Worm (Caenorhabditis elegans) whole organism, L3 larva: Measurements from ENCODE around the gene jamp-1.

Source experiments
- R02D3.7 ChIP-seq: fragments of 150-350 bp; optimal IDR thresholded peaks from 2 replicates; lab custom pipeline; 2014; ENCODE audit warnings: missing biosample characterization, missing genetic modification characterization
- ZK546.5 ChIP-seq: sonication (generic microtip); optimal IDR thresholded peaks from 2 replicates; lab custom pipeline; 2017; ENCODE audit warnings: missing biosample characterization, missing genetic modification characterization
- aly-2 ChIP-seq: fragments of 150-350 bp; optimal IDR thresholded peaks from 2 replicates; lab custom pipeline; 2014; ENCODE audit warnings: missing biosample characterization, missing genetic modification characterization
- ama-1 ChIP-seq: fragments of 150-350 bp; optimal IDR thresholded peaks from 2 replicates; lab custom pipeline; 2018
- ceh-16 ChIP-seq: sonication (generic microtip); optimal IDR thresholded peaks from 2 replicates; lab custom pipeline; 2017; ENCODE audit warnings: missing biosample characterization, missing genetic modification characterization
- ceh-28 ChIP-seq: fragments of 150-350 bp; optimal IDR thresholded peaks from 2 replicates; lab custom pipeline; 2014; ENCODE audit warnings: missing biosample characterization, missing genetic modification reagents, missing genetic modification characterization
- daf-12 ChIP-seq: fragments of 150-350 bp; optimal IDR thresholded peaks from 2 replicates; lab custom pipeline; 2014; ENCODE audit warnings: missing biosample characterization, missing genetic modification reagents, missing genetic modification characterization
- egl-27 ChIP-seq: sonication (generic microtip); optimal IDR thresholded peaks from 4 replicates; lab custom pipeline; 2017; ENCODE audit warnings: missing biosample characterization, missing genetic modification reagents, missing genetic modification characterization
- elt-1 ChIP-seq: fragments of 150-350 bp; optimal IDR thresholded peaks from 2 replicates; lab custom pipeline; 2014; ENCODE audit warnings: missing biosample characterization, missing genetic modification characterization
- elt-2 ChIP-seq: sonication (generic microtip); optimal IDR thresholded peaks from 2 replicates; lab custom pipeline; 2016; ENCODE audit warnings: missing genetic modification reagents, mild to moderate bottlenecking, missing genetic modification characterization, missing compliant biosample characterization
- elt-3 ChIP-seq, 3 experiments: fragments of 150-350 bp in 1 of 3; sonication (generic microtip) in 2 of 3; optimal IDR thresholded peaks; 2 replicates in 2 of 3; 4 replicates in 1 of 3; lab custom pipeline; 2014 to 2017; ENCODE audit warnings: missing biosample characterization in 3 of 3, missing genetic modification characterization in 3 of 3
- eor-1 ChIP-seq, 2 experiments: fragments of 150-350 bp; optimal IDR thresholded peaks; 2 replicates each; lab custom pipeline; 2014 to 2018; ENCODE audit warnings: missing biosample characterization in 2 of 2, missing genetic modification characterization in 2 of 2
- fkh-2 ChIP-seq: fragments of 150-350 bp; optimal IDR thresholded peaks from 2 replicates; lab custom pipeline; 2014; ENCODE audit warnings: missing biosample characterization, missing genetic modification reagents, missing genetic modification characterization
- fos-1 ChIP-seq: fragments of 150-350 bp; optimal IDR thresholded peaks from 2 replicates; lab custom pipeline; 2014; ENCODE audit warnings: missing biosample characterization, missing genetic modification characterization
- hmg-11 ChIP-seq: sonication (generic microtip); optimal IDR thresholded peaks from 2 replicates; lab custom pipeline; 2016; ENCODE audit warnings: missing genetic modification characterization, missing compliant biosample characterization
- jun-1 ChIP-seq: fragments of 150-350 bp; optimal IDR thresholded peaks from 2 replicates; lab custom pipeline; 2014; ENCODE audit warnings: missing biosample characterization, missing genetic modification reagents, missing genetic modification characterization
- lin-15B ChIP-seq: fragments of 150-350 bp; optimal IDR thresholded peaks from 2 replicates; lab custom pipeline; 2014; ENCODE audit warnings: missing biosample characterization, missing genetic modification characterization
- lin-39 ChIP-seq: fragments of 150-350 bp; optimal IDR thresholded peaks from 2 replicates; lab custom pipeline; 2018; ENCODE audit warnings: missing biosample characterization, missing genetic modification reagents, missing genetic modification characterization
- lsy-12 ChIP-seq: sonication (generic microtip); optimal IDR thresholded peaks from 2 replicates; lab custom pipeline; 2016; ENCODE audit warnings: mild to moderate bottlenecking, missing genetic modification characterization, missing compliant biosample characterization
- mdl-1 ChIP-seq: fragments of 150-350 bp; optimal IDR thresholded peaks from 2 replicates; lab custom pipeline; 2014; ENCODE audit warnings: missing biosample characterization, missing genetic modification characterization
- mml-1 ChIP-seq: fragments of 150-350 bp; sonication (generic microtip); optimal IDR thresholded peaks from 3 replicates; lab custom pipeline; 2014; ENCODE audit warnings: missing biosample characterization, missing genetic modification characterization
- nfya-1 ChIP-seq: sonication (generic microtip); optimal IDR thresholded peaks from 2 replicates; lab custom pipeline; 2017; ENCODE audit warnings: missing genetic modification characterization, mild to moderate bottlenecking, missing compliant biosample characterization, antibody characterized with exemption, moderate library complexity; ENCODE audit not compliant: insufficient read depth
- nhr-11 ChIP-seq: fragments of 150-350 bp; optimal IDR thresholded peaks from 2 replicates; lab custom pipeline; 2014; ENCODE audit warnings: missing biosample characterization, missing genetic modification characterization
- nhr-12 ChIP-seq: fragments of 150-350 bp; optimal IDR thresholded peaks from 2 replicates; lab custom pipeline; 2014; ENCODE audit warnings: missing biosample characterization, missing genetic modification characterization
- nhr-23 ChIP-seq: fragments of 150-350 bp; optimal IDR thresholded peaks from 2 replicates; lab custom pipeline; 2014; ENCODE audit warnings: missing biosample characterization, missing genetic modification reagents, missing genetic modification characterization
- nhr-237 ChIP-seq: fragments of 150-350 bp; optimal IDR thresholded peaks from 2 replicates; lab custom pipeline; 2014; ENCODE audit warnings: missing biosample characterization, missing genetic modification characterization
- nhr-28 ChIP-seq: fragments of 150-350 bp; optimal IDR thresholded peaks from 2 replicates; lab custom pipeline; 2014; ENCODE audit warnings: missing biosample characterization, missing genetic modification characterization
- nhr-43 ChIP-seq: sonication (generic microtip); optimal IDR thresholded peaks from 2 replicates; lab custom pipeline; 2016; ENCODE audit warnings: mild to moderate bottlenecking, missing genetic modification characterization, missing compliant biosample characterization; ENCODE audit not compliant: poor library complexity, severe bottlenecking
- nhr-67 ChIP-seq: fragments of 150-350 bp; optimal IDR thresholded peaks from 2 replicates; lab custom pipeline; 2014; ENCODE audit warnings: missing biosample characterization, missing genetic modification characterization
- nhr-77 ChIP-seq: fragments of 150-350 bp; optimal IDR thresholded peaks from 2 replicates; lab custom pipeline; 2014; ENCODE audit warnings: missing biosample characterization, missing genetic modification characterization
- pha-4 ChIP-seq: fragments of 150-350 bp; optimal IDR thresholded peaks from 2 replicates; lab custom pipeline; 2014; ENCODE audit warnings: missing biosample characterization, missing genetic modification reagents, missing genetic modification characterization
- pqm-1 ChIP-seq: fragments of 150-350 bp; optimal IDR thresholded peaks from 2 replicates; lab custom pipeline; 2017; ENCODE audit warnings: missing biosample characterization, missing genetic modification characterization, inconsistent platforms
- sea-2 ChIP-seq: fragments of 150-350 bp; sonication (generic microtip); optimal IDR thresholded peaks from 4 replicates; lab custom pipeline; 2014; ENCODE audit warnings: missing biosample characterization, missing genetic modification reagents, missing genetic modification characterization
- skn-1 ChIP-seq: fragments of 150-350 bp; optimal IDR thresholded peaks from 2 replicates; lab custom pipeline; 2014; ENCODE audit warnings: missing biosample characterization, missing genetic modification characterization
- tbx-2 ChIP-seq: sonication (generic microtip); optimal IDR thresholded peaks from 2 replicates; lab custom pipeline; 2016; ENCODE audit warnings: mild to moderate bottlenecking, missing genetic modification characterization, missing compliant biosample characterization
- unc-62 ChIP-seq: fragments of 150-350 bp; sonication (generic microtip); optimal IDR thresholded peaks from 4 replicates; lab custom pipeline; 2014; ENCODE audit warnings: missing biosample characterization, missing genetic modification reagents, missing genetic modification characterization
- zag-1 ChIP-seq: fragments of 150-350 bp; optimal IDR thresholded peaks from 2 replicates; lab custom pipeline; 2014; ENCODE audit warnings: missing biosample characterization, missing genetic modification characterization
- ztf-11 ChIP-seq: fragments of 150-350 bp; optimal IDR thresholded peaks from 2 replicates; lab custom pipeline; 2014; ENCODE audit warnings: missing biosample characterization, missing genetic modification characterization
- ztf-4 ChIP-seq: fragments of 150-350 bp; optimal IDR thresholded peaks from 2 replicates; lab custom pipeline; 2014; ENCODE audit warnings: missing biosample characterization, missing genetic modification characterization

Gene jamp-1

DNA sequence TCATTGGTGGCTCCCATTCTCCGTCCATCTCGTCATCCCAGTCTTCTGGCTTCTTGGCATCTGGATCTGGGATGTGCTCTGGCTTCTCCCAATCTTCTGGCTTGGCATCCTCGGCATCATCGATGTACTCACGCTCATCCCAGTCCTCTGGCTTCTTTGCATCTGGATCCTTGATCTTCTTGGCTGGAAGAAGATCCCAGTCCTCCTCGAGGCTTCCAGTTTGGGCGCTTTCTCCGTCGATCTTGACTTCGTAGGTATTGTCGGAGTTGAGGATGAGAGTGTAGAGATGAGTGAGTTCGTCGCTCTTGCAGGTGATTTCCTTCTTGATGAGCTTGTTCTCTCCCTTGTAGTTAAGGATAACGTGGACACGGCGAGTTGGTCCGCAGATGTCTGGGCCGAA lies 48.6 kb upstream of the jamp-1 start:
- no peak for TF ChIP-seq pha-4
- peak; percentile 58 for TF ChIP-seq ama-1 (lab: Kevin White, UChicago)

DNA sequence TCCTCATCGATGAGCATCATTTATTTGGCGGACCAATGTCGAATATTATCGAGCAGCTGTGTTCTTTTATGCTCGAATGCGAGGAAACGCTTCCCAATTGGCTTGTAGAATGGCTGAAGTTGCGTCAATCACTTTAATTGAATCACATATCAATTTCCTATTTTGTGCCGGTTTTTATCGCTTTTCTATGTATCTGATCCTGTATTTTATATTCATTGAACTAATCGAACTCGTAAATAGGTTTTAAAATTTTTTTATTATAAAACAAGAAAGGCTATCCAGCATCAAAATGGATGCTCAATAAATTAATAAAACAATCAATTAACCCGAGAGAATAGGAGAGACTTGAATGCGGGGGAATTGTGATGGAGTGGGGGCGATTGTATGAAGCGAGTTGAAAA lies 47.7 kb upstream of the jamp-1 start:
- no peak for TF ChIP-seq fkh-2 (tag; lab: Kevin White, UChicago)
- TF ChIP-seq nhr-77 (tag; lab: Kevin White, UChicago): peak; percentile 44
- TF ChIP-seq nhr-23 (tag; lab: Kevin White, UChicago): peak; percentile 11
- TF ChIP-seq sea-2 (GFP tag; lab: Kevin White, UChicago): no peak
- TF ChIP-seq ama-1 (lab: Kevin White, UChicago): peak; percentile 96
- no peak for TF ChIP-seq daf-12 (tag; lab: Kevin White, UChicago)
- TF ChIP-seq pqm-1 (tag; lab: Kevin White, UChicago): no peak
- TF ChIP-seq mml-1 (tag; lab: Kevin White, UChicago): no peak
- no peak for TF ChIP-seq hmg-11 (tag; lab: Kevin White, UChicago)
- TF ChIP-seq lsy-12 (tag; lab: Kevin White, UChicago): peak; percentile 52
- TF ChIP-seq ceh-16 (tag; lab: Kevin White, UChicago): no peak
- no peak for TF ChIP-seq ZK546.5 (tag; lab: Kevin White, UChicago)
- TF ChIP-seq nhr-67 (tag; lab: Kevin White, UChicago): no peak
- TF ChIP-seq zag-1 (tag; lab: Kevin White, UChicago): no peak
- no peak for TF ChIP-seq nhr-237 (tag; lab: Kevin White, UChicago)
- TF ChIP-seq pha-4: peak; percentile 21
- no peak for TF ChIP-seq lin-15B (tag; lab: Kevin White, UChicago)
- no peak for TF ChIP-seq ztf-4 (tag; lab: Kevin White, UChicago)
- no peak for TF ChIP-seq unc-62 (GFP tag; lab: Kevin White, UChicago)
- TF ChIP-seq ceh-28: peak; percentile 11
- no peak for TF ChIP-seq R02D3.7 (tag; lab: Kevin White, UChicago)
- TF ChIP-seq fos-1 (tag; lab: Kevin White, UChicago): peak; percentile 24
- no peak for TF ChIP-seq tbx-2 (tag; lab: Kevin White, UChicago)
- TF ChIP-seq ztf-11 (tag; lab: Kevin White, UChicago): no peak
- no peak for TF ChIP-seq nhr-12 (tag; lab: Kevin White, UChicago)
- TF ChIP-seq eor-1 (tag; optimal IDR thresholded peaks at IDR 0.05; lab: Kevin White, UChicago): no peak
- TF ChIP-seq mdl-1 (tag; lab: Kevin White, UChicago): no peak
- no peak for TF ChIP-seq nhr-11 (tag; lab: Kevin White, UChicago)
- TF ChIP-seq elt-3 (tag; optimal IDR thresholded peaks at IDR 0.05; lab: Kevin White, UChicago): no peak
- TF ChIP-seq nhr-28 (tag; lab: Kevin White, UChicago): no peak
- no peak for TF ChIP-seq elt-1 (tag; lab: Kevin White, UChicago)
- peak; percentile 8 for TF ChIP-seq nhr-43 (tag; lab: Kevin White, UChicago)
- peak; percentile 22 for TF ChIP-seq nfya-1 (tag; lab: Kevin White, UChicago)
- TF ChIP-seq egl-27 (tag; lab: Kevin White, UChicago): no peak
- no peak for TF ChIP-seq jun-1 (tag; lab: Kevin White, UChicago)
- peak; percentile 40 for TF ChIP-seq elt-2
- TF ChIP-seq, all 47 proteins: peak for 10

- TF ChIP-seq mml-1 (tag; lab: Kevin White, UChicago) (no peak), lin-39 (tag; lab: Kevin White, UChicago) (no peak), skn-1 (tag; lab: Kevin White, UChicago) (no peak), nhr-67 (tag; lab: Kevin White, UChicago) (no peak), nhr-28 (tag; lab: Kevin White, UChicago) (no peak), aly-2 (tag; lab: Kevin White, UChicago) (no peak), R02D3.7 (tag; lab: Kevin White, UChicago) (no peak), mdl-1 (tag; lab: Kevin White, UChicago) (no peak), ZK546.5 (tag; lab: Kevin White, UChicago) (no peak), lin-15B (tag; lab: Kevin White, UChicago) (no peak)
- TF ChIP-seq, all 47 proteins: peak for 0
Measured at ce11 chrV:6096559-6097155, 45.6 kb upstream of the jamp-1 start, which contains the start of gene smut-1. smut-1 (plus strand) TSS chrV:6097105.
